Fruit fly (Drosophila melanogaster): Measurements from ENCODE around the gene CG15160.

The CG15160 gene

dm6 chr2L:18626987-18627386 is 36.3 kb downstream of the CG15160 start (continued):
- peak; percentile 30 for TF ChIP-seq topi (GFP tag; optimal IDR thresholded peaks at IDR 0.05)
- peak; percentile 77 for TF ChIP-seq vri (GFP tag; optimal IDR thresholded peaks at IDR 0.05)
- no peak for TF ChIP-seq Gug (GFP tag; IDR thresholded peaks at IDR 0.05)
- peak; percentile 48 for TF ChIP-seq Met (GFP tag; optimal IDR thresholded peaks at IDR 0.05)
- no peak for TF ChIP-seq CG6854 (GFP tag; optimal IDR thresholded peaks at IDR 0.05)
- TF ChIP-seq Blimp-1 (GFP tag; optimal IDR thresholded peaks at IDR 0.05) = no peak
- TF ChIP-seq pdm3 (GFP tag; optimal IDR thresholded peaks at IDR 0.05) = no peak
- no peak for TF ChIP-seq CG3919 (GFP tag; optimal IDR thresholded peaks at IDR 0.05)
- TF ChIP-seq OdsH (GFP tag; optimal IDR thresholded peaks at IDR 0.05) = no peak
- TF ChIP-seq esn (GFP tag; optimal IDR thresholded peaks at IDR 0.05) = peak; percentile 44
- peak; percentile 33 for TF ChIP-seq Sox102F (GFP tag; optimal IDR thresholded peaks at IDR 0.05)
- peak; percentile 12 for TF ChIP-seq CG8632 (GFP tag; optimal IDR thresholded peaks at IDR 0.05)
- peak; percentile 19 for TF ChIP-seq CG34406 (GFP tag; optimal IDR thresholded peaks at IDR 0.05)
- no peak for TF ChIP-seq dac (GFP tag; optimal IDR thresholded peaks at IDR 0.05)
- no peak for TF ChIP-seq dsx (GFP tag; optimal IDR thresholded peaks at IDR 0.05; ENCODE audit: poor library complexity, severe bottlenecking)

dm6 chr2L:18628104-18628503 is 37.4 kb downstream of the CG15160 start:
- TF ChIP-seq Ets21C (GFP tag; optimal IDR thresholded peaks at IDR 0.05) (peak; percentile 15), topi (GFP tag; optimal IDR thresholded peaks at IDR 0.05) (peak; percentile 51), Lpt (GFP tag; optimal IDR thresholded peaks at IDR 0.05) (peak; percentile 74), cyc (GFP tag; optimal IDR thresholded peaks at IDR 0.05) (peak; percentile 47), CG4318 (GFP tag; optimal IDR thresholded peaks at IDR 0.05) (peak; percentile 36), esn (GFP tag; optimal IDR thresholded peaks at IDR 0.05) (peak; percentile 72), CG31627 (GFP tag; optimal IDR thresholded peaks at IDR 0.05) (peak; percentile 64), Eip75B (GFP tag; optimal IDR thresholded peaks at IDR 0.05) (peak; percentile 77), dsx (GFP tag; optimal IDR thresholded peaks at IDR 0.05; ENCODE audit: poor library complexity, severe bottlenecking) (peak; percentile 10), ss (GFP tag; optimal IDR thresholded peaks at IDR 0.05) (no peak), CG32006 (GFP tag; optimal IDR thresholded peaks at IDR 0.05) (peak; percentile 83), acj6 (GFP tag; optimal IDR thresholded peaks at IDR 0.05) (peak; percentile 75), CG8119 (GFP tag; IDR thresholded peaks at IDR 0.05) (peak; percentile 89), fkh (GFP tag; optimal IDR thresholded peaks at IDR 0.05) (no peak), CG11902 (GFP tag; optimal IDR thresholded peaks at IDR 0.05) (no peak), CG8632 (GFP tag; optimal IDR thresholded peaks at IDR 0.05) (peak; percentile 22), CG11294 (GFP tag; IDR thresholded peaks at IDR 0.05) (peak; percentile 43), fd59A (GFP tag; optimal IDR thresholded peaks at IDR 0.05) (no peak), achi (GFP tag; optimal IDR thresholded peaks at IDR 0.05) (peak; percentile 59), Hr38 (GFP tag; optimal IDR thresholded peaks at IDR 0.05) (no peak), spab (GFP tag; optimal IDR thresholded peaks at IDR 0.05) (peak; percentile 22), Sox14 (GFP tag; optimal IDR thresholded peaks at IDR 0.05) (peak; percentile 64), CG11762 (GFP tag; optimal IDR thresholded peaks at IDR 0.05; ENCODE audit: insufficient read depth) (peak; percentile 37), CG8319 (GFP tag; optimal IDR thresholded peaks at IDR 0.05) (peak; percentile 40), CG16779 (tag; optimal IDR thresholded peaks at IDR 0.05) (peak; percentile 57), Sox102F (GFP tag; optimal IDR thresholded peaks at IDR 0.05) (peak; percentile 69), eg (GFP tag; IDR thresholded peaks at IDR 0.05) (peak; percentile 81), CG10669 (GFP tag; optimal IDR thresholded peaks at IDR 0.05) (peak; percentile 46), CG6276 (GFP tag; optimal IDR thresholded peaks at IDR 0.05) (peak; percentile 73), Eip78C (GFP tag) (peak; percentile 87), CG3919 (GFP tag; optimal IDR thresholded peaks at IDR 0.05) (peak; percentile 62), pdm3 (GFP tag; optimal IDR thresholded peaks at IDR 0.05) (peak; percentile 74), vri (GFP tag; optimal IDR thresholded peaks at IDR 0.05) (peak; percentile 66), net (GFP tag; optimal IDR thresholded peaks at IDR 0.05) (peak; percentile 32), Hr39 (GFP tag; optimal IDR thresholded peaks at IDR 0.05) (peak; percentile 58), CG3032 (tag; optimal IDR thresholded peaks at IDR 0.05) (peak; percentile 28), Smox (GFP tag; optimal IDR thresholded peaks at IDR 0.05) (peak; percentile 43), lz (GFP tag; optimal IDR thresholded peaks at IDR 0.05) (peak; percentile 64), dac (GFP tag; optimal IDR thresholded peaks at IDR 0.05) (no peak), CG6792 (GFP tag; optimal IDR thresholded peaks at IDR 0.05) (peak; percentile 60), fd85E (GFP tag; optimal IDR thresholded peaks at IDR 0.05) (no peak), CG34406 (GFP tag; optimal IDR thresholded peaks at IDR 0.05) (peak; percentile 25), salr (GFP tag; optimal IDR thresholded peaks at IDR 0.05) (peak in 1 of 2 experiments; percentile 55), CG6854 (GFP tag; optimal IDR thresholded peaks at IDR 0.05) (peak; percentile 45), OdsH (GFP tag; optimal IDR thresholded peaks at IDR 0.05) (peak; percentile 47)
